Fruit fly (Drosophila melanogaster) whole organism, pupa: ENCODE results near the gene CG13047.

Experiments
- CG10348 ChIP-seq: fragments of 200-800 bp; sonication (Bioruptor generic); IDR thresholded peaks from 2 replicates; pipeline ENCODE4 v1.3.6; 2022; ENCODE audit warnings: missing biosample characterization, missing genetic modification characterization
- CG17806 ChIP-seq: fragments of 200-800 bp; sonication (Bioruptor generic); optimal IDR thresholded peaks from 2 replicates; lab custom pipeline; 2018; ENCODE audit warnings: missing biosample characterization, mild to moderate bottlenecking, missing genetic modification characterization, moderate library complexity
- CG32121 ChIP-seq: fragments of 200-800 bp; sonication (Bioruptor generic); IDR thresholded peaks from 2 replicates; pipeline ENCODE4 v1.3.6; 2022; ENCODE audit warnings: missing biosample characterization, missing genetic modification characterization
- CG34367 ChIP-seq: fragments of 200-800 bp; sonication (Bioruptor generic); optimal IDR thresholded peaks from 2 replicates; lab custom pipeline; 2018; ENCODE audit warnings: missing biosample characterization, mild to moderate bottlenecking, missing genetic modification characterization
- CG4496 ChIP-seq: fragments of 200-800 bp; sonication (Bioruptor generic); IDR thresholded peaks from 3 replicates; pipeline ENCODE4 v1.3.6; 2022; ENCODE audit warnings: missing biosample characterization, missing genetic modification characterization
- CG8159 ChIP-seq: fragments of 200-800 bp; sonication (Bioruptor generic); optimal IDR thresholded peaks from 3 replicates; lab custom pipeline; 2018; ENCODE audit warnings: missing biosample characterization, mild to moderate bottlenecking, missing genetic modification characterization, moderate library complexity
- CG9948 ChIP-seq: fragments of 200-800 bp; sonication (Bioruptor generic); optimal IDR thresholded peaks from 2 replicates; lab custom pipeline; 2018; ENCODE audit warnings: missing biosample characterization, mild to moderate bottlenecking, missing genetic modification characterization, moderate library complexity
- D1 ChIP-seq: fragments of 200-800 bp; sonication (Bioruptor generic); optimal IDR thresholded peaks from 2 replicates; lab custom pipeline; 2018; ENCODE audit warnings: missing biosample characterization, mild to moderate bottlenecking, missing genetic modification characterization, moderate library complexity
- Pif1B ChIP-seq: fragments of 200-800 bp; sonication (Bioruptor generic); optimal IDR thresholded peaks from 3 replicates; lab custom pipeline; 2016; ENCODE audit warnings: missing biosample characterization, missing genetic modification characterization
- Snoo ChIP-seq: fragments of 200-800 bp; sonication (Bioruptor generic); optimal IDR thresholded peaks from 3 replicates; lab custom pipeline; 2017; ENCODE audit warnings: missing biosample characterization, mild to moderate bottlenecking, missing genetic modification characterization, inconsistent platforms
- fd96Ca ChIP-seq: fragments of 200-800 bp; sonication (Bioruptor generic); IDR thresholded peaks from 3 replicates; pipeline ENCODE4 v1.3.6; 2022; ENCODE audit warnings: missing biosample characterization, missing genetic modification characterization
- rn ChIP-seq: fragments of 200-800 bp; sonication (Bioruptor generic); IDR thresholded peaks from 2 replicates; pipeline ENCODE4 v1.3.6; 2022; ENCODE audit warnings: missing biosample characterization, missing genetic modification characterization

- TF ChIP-seq CG9948: peak; percentile 49
- peak; percentile 20 for TF ChIP-seq CG34367 (tag; lab: Kevin White, UChicago)
- TF ChIP-seq Pif1B (GFP tag; lab: Kevin White, UChicago): no peak
- TF ChIP-seq D1 (tag; lab: Kevin White, UChicago): no peak
- no peak for TF ChIP-seq rn (GFP tag; lab: Robert Waterston, UW)
- no peak for TF ChIP-seq CG10348 (GFP tag; lab: Robert Waterston, UW)
- peak; percentile 63 for TF ChIP-seq CG8159 (tag; lab: Kevin White, UChicago)
- TF ChIP-seq CG4496 (GFP tag; lab: Robert Waterston, UW): no peak
- peak; percentile 39 for TF ChIP-seq CG17806
- TF ChIP-seq Snoo (tag; lab: Kevin White, UChicago): no peak
- no peak for TF ChIP-seq CG32121 (GFP tag; lab: Robert Waterston, UW)
- no peak for TF ChIP-seq fd96Ca (GFP tag; lab: Robert Waterston, UW)
These were observed 9.7 kb downstream of the CG13047 start for dm6 chr3L:16275391-16276017.
